Fruit fly (Drosophila melanogaster) whole organism, embryonic: ENCODE measurements around the gene CG43779.

Experiments
- ATbp ChIP-seq: fragments of 200-800 bp; sonication (Bioruptor generic); optimal IDR thresholded peaks from 2 replicates; lab custom pipeline; 2017; ENCODE audit warnings: missing biosample characterization, mild to moderate bottlenecking, missing genetic modification characterization, missing genetic modification reagents
- B-H2 ChIP-seq: fragments of 200-800 bp; sonication (Bioruptor generic); optimal IDR thresholded peaks from 2 replicates; lab custom pipeline; 2018; ENCODE audit warnings: missing biosample characterization, mild to moderate bottlenecking, missing genetic modification characterization
- BEAF-32 ChIP-seq: fragments of 200-800 bp; sonication (Bioruptor generic); optimal IDR thresholded peaks from 3 replicates; lab custom pipeline; 2017; ENCODE audit warnings: missing biosample characterization, missing genetic modification characterization, mild to moderate bottlenecking, moderate library complexity, missing genetic modification reagents
- Bdp1 ChIP-seq: fragments of 200-800 bp; sonication (Bioruptor generic); optimal IDR thresholded peaks from 3 replicates; lab custom pipeline; 2016; ENCODE audit warnings: missing biosample characterization, missing genetic modification characterization
- CG10565 ChIP-seq: fragments of 200-800 bp; sonication (Bioruptor generic); optimal IDR thresholded peaks from 3 replicates; lab custom pipeline; 2016; ENCODE audit warnings: missing biosample characterization, mild to moderate bottlenecking, missing genetic modification characterization
- CG11398 ChIP-seq: fragments of 200-800 bp; sonication (Bioruptor generic); optimal IDR thresholded peaks from 2 replicates; lab custom pipeline; 2016; ENCODE audit warnings: missing biosample characterization, missing genetic modification characterization
- CG11696 ChIP-seq: fragments of 200-800 bp; sonication (Bioruptor generic); IDR thresholded peaks from 2 replicates; pipeline ENCODE4 v1.3.6; 2022; ENCODE audit warnings: missing biosample characterization, missing genetic modification characterization
- CG12942 ChIP-seq: fragments of 200-800 bp; sonication (Bioruptor generic); optimal IDR thresholded peaks from 3 replicates; lab custom pipeline; 2016; ENCODE audit warnings: missing biosample characterization, missing genetic modification characterization
- CG15269 ChIP-seq: fragments of 200-800 bp; sonication (Bioruptor generic); optimal IDR thresholded peaks from 2 replicates; lab custom pipeline; 2018; ENCODE audit warnings: missing biosample characterization, mild to moderate bottlenecking, missing genetic modification characterization, moderate library complexity
- CG1529 ChIP-seq: fragments of 200-800 bp; sonication (Bioruptor generic); optimal IDR thresholded peaks from 3 replicates; lab custom pipeline; 2018; ENCODE audit warnings: missing biosample characterization, missing genetic modification characterization
- CG15514 ChIP-seq: fragments of 200-800 bp; sonication (Bioruptor generic); optimal IDR thresholded peaks from 3 replicates; lab custom pipeline; 2017; ENCODE audit warnings: missing biosample characterization, missing genetic modification characterization, mild to moderate bottlenecking, moderate library complexity, missing genetic modification reagents
- CG1602 ChIP-seq: fragments of 200-800 bp; sonication (Bioruptor generic); optimal IDR thresholded peaks from 3 replicates; lab custom pipeline; 2016; ENCODE audit warnings: missing biosample characterization, missing genetic modification characterization
- CG16863 ChIP-seq: fragments of 200-800 bp; sonication (Bioruptor generic); optimal IDR thresholded peaks from 3 replicates; lab custom pipeline; 2016; ENCODE audit warnings: missing biosample characterization, missing genetic modification characterization
- CG18764 ChIP-seq: fragments of 200-800 bp; sonication (Bioruptor generic); optimal IDR thresholded peaks from 3 replicates; lab custom pipeline; 2016; ENCODE audit warnings: missing biosample characterization, missing genetic modification characterization
- CG2875 ChIP-seq: fragments of 200-800 bp; sonication (Bioruptor generic); optimal IDR thresholded peaks from 2 replicates; lab custom pipeline; 2017; ENCODE audit warnings: missing biosample characterization, mild to moderate bottlenecking, missing genetic modification characterization, missing genetic modification reagents
- CG31365 ChIP-seq: fragments of 200-800 bp; sonication (Bioruptor generic); optimal IDR thresholded peaks from 2 replicates; lab custom pipeline; 2018; ENCODE audit warnings: missing biosample characterization, mild to moderate bottlenecking, missing genetic modification characterization
- CG32772 ChIP-seq: fragments of 200-800 bp; sonication (Bioruptor generic); IDR thresholded peaks from 2 replicates; pipeline ENCODE4 v1.3.6; 2022; ENCODE audit warnings: missing biosample characterization, missing genetic modification characterization
- CG6254 ChIP-seq: fragments of 200-800 bp; sonication (Bioruptor generic); optimal IDR thresholded peaks from 3 replicates; lab custom pipeline; 2017; ENCODE audit warnings: mild to moderate bottlenecking, missing biosample characterization, missing genetic modification reagents, missing genetic modification characterization
- CG6683 ChIP-seq: fragments of 200-800 bp; sonication (Bioruptor generic); optimal IDR thresholded peaks from 2 replicates; lab custom pipeline; 2017; ENCODE audit warnings: missing biosample characterization, mild to moderate bottlenecking, missing genetic modification characterization, missing genetic modification reagents
- CG6689 ChIP-seq: fragments of 200-800 bp; sonication (Bioruptor generic); IDR thresholded peaks from 2 replicates; pipeline ENCODE4 v1.3.6; 2022; ENCODE audit warnings: missing biosample characterization, missing genetic modification characterization
- CG6813 ChIP-seq: fragments of 200-800 bp; sonication (Bioruptor generic); optimal IDR thresholded peaks from 2 replicates; lab custom pipeline; 2017; ENCODE audit warnings: missing biosample characterization, missing genetic modification characterization, mild to moderate bottlenecking, moderate library complexity, missing genetic modification reagents
- CG7963 ChIP-seq: fragments of 200-800 bp; sonication (Bioruptor generic); IDR thresholded peaks from 3 replicates; pipeline ENCODE4 v1.3.6; 2022; ENCODE audit warnings: missing biosample characterization, missing genetic modification characterization; ENCODE audit not compliant: partially characterized antibody
- CG8924 ChIP-seq: fragments of 200-800 bp; optimal IDR thresholded peaks from 3 replicates; lab custom pipeline; 2019; ENCODE audit warnings: missing biosample characterization, mild to moderate bottlenecking, missing genetic modification characterization, moderate library complexity
- CHES-1-like ChIP-seq: fragments of 200-800 bp; sonication (Bioruptor generic); optimal IDR thresholded peaks from 2 replicates; lab custom pipeline; 2016; ENCODE audit warnings: missing biosample characterization, missing genetic modification characterization
- CoRest ChIP-seq: fragments of 200-800 bp; sonication (Bioruptor generic); optimal IDR thresholded peaks from 3 replicates; lab custom pipeline; 2018; ENCODE audit warnings: missing biosample characterization, mild to moderate bottlenecking, missing genetic modification characterization, moderate library complexity
- D19B ChIP-seq: fragments of 200-800 bp; sonication (Bioruptor generic); optimal IDR thresholded peaks from 2 replicates; lab custom pipeline; 2017; ENCODE audit warnings: missing biosample characterization, mild to moderate bottlenecking, missing genetic modification characterization
- ERR ChIP-seq: fragments of 200-800 bp; sonication (Bioruptor generic); optimal IDR thresholded peaks from 2 replicates; lab custom pipeline; 2016; ENCODE audit warnings: missing biosample characterization, missing genetic modification characterization
- Eip74EF ChIP-seq, 2 experiments: fragments of 200-800 bp in 1 of 2; fragments of >200 bp in 1 of 2; sonication (Bioruptor generic) in 1 of 2; optimal IDR thresholded peaks; 2 replicates each; lab custom pipeline; 2017 to 2019; ENCODE audit warnings: missing biosample characterization in 2 of 2, missing genetic modification characterization in 2 of 2, mild to moderate bottlenecking in 1 of 2, moderate library complexity in 1 of 2
- Ets65A ChIP-seq: fragments of 200-800 bp; sonication (Bioruptor generic); peaks from one replicate; lab custom pipeline; 2016; ENCODE audit warnings: missing biosample characterization, missing genetic modification characterization
- Gsc ChIP-seq: fragments of 200-800 bp; sonication (Bioruptor generic); IDR thresholded peaks from 2 replicates; pipeline ENCODE4 v1.3.6; 2022; ENCODE audit warnings: missing biosample characterization, missing genetic modification characterization
- HHEX ChIP-seq: fragments of 200-800 bp; sonication (Bioruptor generic); optimal IDR thresholded peaks from 3 replicates; lab custom pipeline; 2017; ENCODE audit warnings: missing biosample characterization, mild to moderate bottlenecking, missing genetic modification characterization, missing genetic modification reagents
- Hey ChIP-seq: fragments of 200-800 bp; sonication (Bioruptor generic); optimal IDR thresholded peaks from 3 replicates; lab custom pipeline; 2018; ENCODE audit warnings: missing biosample characterization, mild to moderate bottlenecking, missing genetic modification characterization
- Max ChIP-seq: fragments of 200-800 bp; sonication (Bioruptor generic); optimal IDR thresholded peaks from 2 replicates; lab custom pipeline; 2016; ENCODE audit warnings: missing biosample characterization, mild to moderate bottlenecking, missing genetic modification characterization
- NK7.1 ChIP-seq: fragments of 200-800 bp; sonication (Bioruptor generic); optimal IDR thresholded peaks from 3 replicates; lab custom pipeline; 2016; ENCODE audit warnings: missing biosample characterization, missing genetic modification characterization
- Oli ChIP-seq: fragments of 200-800 bp; sonication (Bioruptor generic); optimal IDR thresholded peaks from 2 replicates; lab custom pipeline; 2018; ENCODE audit warnings: missing biosample characterization, mild to moderate bottlenecking, missing genetic modification characterization, moderate library complexity
- Optix ChIP-seq: fragments of 200-800 bp; sonication (Bioruptor generic); IDR thresholded peaks from 3 replicates; pipeline ENCODE4 v1.3.6; 2022; ENCODE audit warnings: missing biosample characterization, missing genetic modification characterization
- Sox102F ChIP-seq: fragments of 200-800 bp; sonication (Bioruptor generic); optimal IDR thresholded peaks from 2 replicates; lab custom pipeline; 2018; ENCODE audit warnings: missing biosample characterization, mild to moderate bottlenecking, missing genetic modification characterization, moderate library complexity
- crol ChIP-seq: fragments of 200-800 bp; sonication (Bioruptor generic); IDR thresholded peaks from 2 replicates; pipeline ENCODE4 v1.3.6; 2022; ENCODE audit warnings: missing biosample characterization, missing genetic modification characterization
- dimm ChIP-seq: fragments of 200-800 bp; sonication (Bioruptor generic); IDR thresholded peaks from 2 replicates; pipeline ENCODE4 v1.3.6; 2022; ENCODE audit warnings: missing biosample characterization, missing genetic modification characterization
- disco-r ChIP-seq: fragments of 200-800 bp; sonication (Bioruptor generic); optimal IDR thresholded peaks from 2 replicates; lab custom pipeline; 2016; ENCODE audit warnings: missing biosample characterization, missing genetic modification characterization
- dmrt99B ChIP-seq: fragments of 200-800 bp; sonication (Bioruptor generic); optimal IDR thresholded peaks from 2 replicates; lab custom pipeline; 2018; ENCODE audit warnings: missing biosample characterization, mild to moderate bottlenecking, missing genetic modification characterization, moderate library complexity
- exex ChIP-seq: fragments of 200-800 bp; sonication (Bioruptor generic); optimal IDR thresholded peaks from 4 replicates; lab custom pipeline; 2018; ENCODE audit warnings: missing biosample characterization, mild to moderate bottlenecking, missing genetic modification characterization, moderate library complexity
- fd64A ChIP-seq: fragments of 200-800 bp; sonication (Bioruptor generic); optimal IDR thresholded peaks from 3 replicates; lab custom pipeline; 2018; ENCODE audit warnings: missing biosample characterization, mild to moderate bottlenecking, missing genetic modification characterization
- gce ChIP-seq: fragments of 200-800 bp; sonication (Bioruptor generic); IDR thresholded peaks from 3 replicates; pipeline ENCODE4 v1.3.6; 2022; ENCODE audit warnings: missing biosample characterization, missing genetic modification characterization
- grn ChIP-seq: fragments of 200-800 bp; sonication (Bioruptor generic); optimal IDR thresholded peaks from 3 replicates; lab custom pipeline; 2017; ENCODE audit warnings: missing biosample characterization, missing genetic modification characterization
- nmo ChIP-seq: fragments of 200-800 bp; sonication (Bioruptor generic); optimal IDR thresholded peaks from 2 replicates; lab custom pipeline; 2018; ENCODE audit warnings: missing biosample characterization, mild to moderate bottlenecking, missing genetic modification characterization, moderate library complexity
- otp ChIP-seq: fragments of 200-800 bp; sonication (Bioruptor generic); IDR thresholded peaks from 3 replicates; pipeline ENCODE4, ENCODE4 v1.3.6; 2022; ENCODE audit warnings: missing biosample characterization, missing genetic modification characterization
- p53 ChIP-seq: fragments of 200-800 bp; sonication (Bioruptor generic); optimal IDR thresholded peaks from 2 replicates; lab custom pipeline; 2016; ENCODE audit warnings: missing biosample characterization, missing genetic modification characterization
- rib ChIP-seq: fragments of 200-800 bp; sonication (Bioruptor generic); IDR thresholded peaks from 2 replicates; pipeline ENCODE4 v1.3.6; 2022; ENCODE audit warnings: missing biosample characterization, missing genetic modification characterization
- sna ChIP-seq: fragments of 200-800 bp; sonication (Bioruptor generic); IDR thresholded peaks from 2 replicates; pipeline ENCODE4 v1.3.6; 2022; ENCODE audit warnings: missing biosample characterization, missing genetic modification characterization; ENCODE audit not compliant: partially characterized antibody
- stc ChIP-seq: fragments of 200-800 bp; sonication (Bioruptor generic); IDR thresholded peaks from 2 replicates; pipeline ENCODE4 v1.3.6; 2022; ENCODE audit warnings: missing biosample characterization, missing genetic modification characterization

Gene CG43779

DNA sequence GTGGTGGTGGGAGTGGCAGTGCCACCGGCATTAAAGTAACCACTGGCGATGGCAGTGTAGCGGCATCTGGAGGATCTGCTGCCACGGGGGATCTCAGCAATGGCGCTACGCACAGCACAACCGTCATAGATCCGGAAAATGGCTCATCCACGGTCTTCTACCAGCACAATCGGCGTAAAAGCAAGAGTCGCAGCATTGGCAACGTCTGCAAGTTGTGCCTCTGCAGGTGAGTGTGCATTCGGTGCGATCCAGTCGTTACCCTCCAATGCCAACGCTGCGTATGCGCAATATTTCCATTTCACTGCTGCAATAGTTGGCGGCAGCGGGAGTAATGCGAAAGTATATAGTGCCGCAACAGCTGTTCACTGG is 15.5 kb downstream of the CG43779 start (continued):
- TF ChIP-seq p53 (GFP tag; lab: Kevin White, UChicago): no peak
- no peak for TF ChIP-seq NK7.1
- no peak for TF ChIP-seq dimm (GFP tag; lab: Robert Waterston, UW)
- TF ChIP-seq grn (GFP tag; lab: Kevin White, UChicago): no peak
- no peak for TF ChIP-seq rib (GFP tag; lab: Robert Waterston, UW)
- TF ChIP-seq CG31365: no peak
- peak; percentile 37 for TF ChIP-seq dmrt99B (tag; lab: Kevin White, UChicago)
- TF ChIP-seq disco-r: no peak
- TF ChIP-seq CG6813: no peak
- no peak for TF ChIP-seq Oli
- TF ChIP-seq sna (GFP tag; lab: Robert Waterston, UW): no peak
- no peak for TF ChIP-seq CG11398 (GFP tag; lab: Kevin White, UChicago)
- no peak for TF ChIP-seq fd64A (GFP tag; lab: Kevin White, UChicago)
- TF ChIP-seq Hey (tag; lab: Kevin White, UChicago): no peak
- no peak for TF ChIP-seq Gsc
- TF ChIP-seq Sox102F: no peak
- TF ChIP-seq crol (GFP tag; lab: Robert Waterston, UW): no peak
- no peak for TF ChIP-seq Bdp1
- 0 out of 3 replicates have a peak, but pooled peaks have one; percentile 7 for TF ChIP-seq Optix (GFP tag; lab: Robert Waterston, UW)
- TF ChIP-seq CG16863 (GFP tag; lab: Kevin White, UChicago): no peak
- TF ChIP-seq CG12942: no peak
- 0 out of 2 replicates have a peak, but pooled peaks have one; percentile 36 for TF ChIP-seq CG32772 (GFP tag; lab: Robert Waterston, UW)
- no peak for TF ChIP-seq CG18764 (GFP tag; lab: Kevin White, UChicago)
- TF ChIP-seq CG10565 (GFP tag; lab: Kevin White, UChicago): no peak
- no peak for TF ChIP-seq CG8924 (tag; lab: Kevin White, UChicago)
- peak; percentile 7 for TF ChIP-seq D19B (GFP tag; lab: Kevin White, UChicago)
- no peak for TF ChIP-seq exex (tag; lab: Kevin White, UChicago)
- TF ChIP-seq CG6254 (GFP tag; lab: Kevin White, UChicago): no peak
- TF ChIP-seq CG1529 (GFP tag; lab: Kevin White, UChicago): no peak
- no peak for TF ChIP-seq otp
- TF ChIP-seq CG7963 (GFP tag; lab: Robert Waterston, UW): no peak
- no peak for TF ChIP-seq CG15514 (GFP tag; lab: Kevin White, UChicago)
- no peak for TF ChIP-seq ATbp (GFP tag; lab: Kevin White, UChicago)
- peak; percentile 58 for TF ChIP-seq Ets65A (GFP tag; lab: Kevin White, UChicago)
- TF ChIP-seq B-H2 (GFP tag; lab: Kevin White, UChicago): no peak
- TF ChIP-seq BEAF-32: no peak
- no peak for TF ChIP-seq nmo (GFP tag; lab: Kevin White, UChicago)
- TF ChIP-seq gce: no peak
- no peak for TF ChIP-seq CG11696 (GFP tag; lab: Robert Waterston, UW)
- TF ChIP-seq ERR (GFP tag; lab: Kevin White, UChicago): no peak
- peak; percentile 36; the same call in 1 of the 2 replicates for TF ChIP-seq CG6689
- no peak for TF ChIP-seq CHES-1-like (GFP tag; lab: Kevin White, UChicago)
- no peak for TF ChIP-seq CoRest (tag; lab: Kevin White, UChicago)
- TF ChIP-seq HHEX (GFP tag; lab: Kevin White, UChicago): peak; percentile 7
- no peak for TF ChIP-seq CG6683 (GFP tag; lab: Kevin White, UChicago)
- no peak for TF ChIP-seq stc (GFP tag; lab: Robert Waterston, UW)
- TF ChIP-seq Eip74EF (GFP tag; optimal IDR thresholded peaks at IDR 0.05; lab: Kevin White, UChicago): no peak
- no peak for TF ChIP-seq CG2875 (GFP tag; lab: Kevin White, UChicago)
- no peak for TF ChIP-seq Max
- TF ChIP-seq CG15269: no peak
- TF ChIP-seq CG1602 (GFP tag; lab: Kevin White, UChicago): no peak
